Worm (Caenorhabditis elegans): ENCODE results near the gene qars-1.

ce11 chrIV:15038821-15039220 is 25.8 kb upstream of the qars-1 start:
- TF ChIP-seq snpc-4 (GFP tag; optimal IDR thresholded peaks at IDR 0.05) (peak; percentile 4), snpc-4 (tag; optimal IDR thresholded peaks at IDR 0.05) (peak in 2 of 4 experiments; percentile 4 to 42), snpc-1.1 (tag; optimal IDR thresholded peaks at IDR 0.05; ENCODE audit: insufficient read depth) (no peak), Y79H2A.3 (GFP tag; conservative IDR thresholded peaks at IDR 0.05) (no peak), mes-4 (tag; optimal IDR thresholded peaks at IDR 0.05) (no peak), Y56A3A.18 (GFP tag; IDR thresholded peaks at IDR 0.05) (0 out of 2 replicates have a peak, but pooled peaks have one; percentile 8), chd-7 (tag; optimal IDR thresholded peaks at IDR 0.05) (peak; percentile 22), rec-8 (tag; optimal IDR thresholded peaks at IDR 0.05) (no peak), unc-62 (GFP tag; optimal IDR thresholded peaks at IDR 0.05) (no peak)

Measured in whole organism, young adult.